Fruit fly (Drosophila melanogaster): ENCODE results near the gene AMPKalpha.
A peak's percentile ranks its signal among the peaks of the same experiment; 100 is the strongest.

The AMPKalpha gene

DNA sequence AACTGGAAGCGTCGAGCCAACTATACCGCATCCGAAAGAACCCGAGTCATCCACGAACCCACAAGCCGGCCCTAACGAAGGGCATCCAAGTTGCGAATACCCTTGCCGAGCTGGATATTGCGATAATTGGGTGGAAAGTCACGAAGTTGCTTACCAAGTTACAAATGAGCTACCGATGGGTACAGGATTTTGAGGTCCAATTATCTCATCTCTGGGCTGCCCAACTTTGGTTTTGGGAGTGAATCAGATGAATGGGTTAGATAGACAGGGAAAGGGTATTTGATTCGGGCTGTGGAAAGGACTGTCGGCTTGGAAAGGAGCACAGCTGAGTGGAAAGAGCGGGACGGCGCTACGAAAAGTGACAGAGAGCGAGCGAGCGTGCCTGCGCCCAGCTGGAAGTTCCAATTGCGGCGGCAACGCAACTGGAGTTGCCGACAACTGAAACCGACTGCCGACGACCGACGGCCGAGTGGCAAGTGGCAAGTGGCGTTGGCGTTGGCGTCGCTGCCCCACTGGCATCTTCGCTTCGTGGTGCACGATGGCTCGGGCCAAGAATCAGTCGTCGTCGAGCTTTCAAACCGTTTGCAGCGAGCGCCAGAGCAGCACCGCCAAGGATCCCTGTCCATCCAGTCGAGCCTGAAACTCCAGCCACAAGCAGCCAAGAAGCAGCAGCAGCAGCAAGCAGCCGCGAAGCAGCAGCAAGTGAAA lies 36.0 kb downstream of the AMPKalpha start (continued):
- no peak for TF ChIP-seq CG7786 (GFP tag; optimal IDR thresholded peaks at IDR 0.05)
- no peak for TF ChIP-seq Ada2b (GFP tag; IDR thresholded peaks at IDR 0.05)
- TF ChIP-seq tio (GFP tag; optimal IDR thresholded peaks at IDR 0.05): no peak
- no peak for TF ChIP-seq CG15514 (GFP tag; optimal IDR thresholded peaks at IDR 0.05)
- no peak for TF ChIP-seq Vsx1 (GFP tag; optimal IDR thresholded peaks at IDR 0.05)
- TF ChIP-seq CG14667 (GFP tag; IDR thresholded peaks at IDR 0.05): no peak
- TF ChIP-seq jigr1 (GFP tag; IDR thresholded peaks at IDR 0.05): no peak
- peak; percentile 63 for TF ChIP-seq CG13894 (tag; optimal IDR thresholded peaks at IDR 0.05)
- TF ChIP-seq org-1 (GFP tag; optimal IDR thresholded peaks at IDR 0.05): no peak
- TF ChIP-seq CTCF (GFP tag; optimal IDR thresholded peaks at IDR 0.05): no peak
- TF ChIP-seq so (GFP tag; IDR thresholded peaks at IDR 0.05): no peak
- no peak for TF ChIP-seq CG13775 (GFP tag; optimal IDR thresholded peaks at IDR 0.05)
- TF ChIP-seq fru (optimal IDR thresholded peaks at IDR 0.05): no peak
- TF ChIP-seq gem (tag; optimal IDR thresholded peaks at IDR 0.05): no peak
- no peak for TF ChIP-seq mam (GFP tag; optimal IDR thresholded peaks at IDR 0.05)
- no peak for TF ChIP-seq Ets97D (GFP tag; optimal IDR thresholded peaks at IDR 0.05)
- TF ChIP-seq Nf-YA (GFP tag; IDR thresholded peaks at IDR 0.05): no peak
- no peak for TF ChIP-seq CG10959 (GFP tag; IDR thresholded peaks at IDR 0.05)
- no peak for TF ChIP-seq sisA (GFP tag; IDR thresholded peaks at IDR 0.05)
- TF ChIP-seq unpg (GFP tag; optimal IDR thresholded peaks at IDR 0.05): no peak
- no peak for TF ChIP-seq HLHmδ (GFP tag; optimal IDR thresholded peaks at IDR 0.05)
- TF ChIP-seq CG13123 (GFP tag; optimal IDR thresholded peaks at IDR 0.05): no peak
- TF ChIP-seq mirr (GFP tag; optimal IDR thresholded peaks at IDR 0.05): no peak
- TF ChIP-seq lmd (GFP tag; IDR thresholded peaks at IDR 0.05): no peak
- TF ChIP-seq CG11696 (GFP tag; IDR thresholded peaks at IDR 0.05): no peak
- no peak for TF ChIP-seq cad (GFP tag; optimal IDR thresholded peaks at IDR 0.05)
- no peak for TF ChIP-seq seq (GFP tag; IDR thresholded peaks at IDR 0.05)
- TF ChIP-seq CG7372 (GFP tag; IDR thresholded peaks at IDR 0.05): no peak
- no peak for TF ChIP-seq CG17612 (GFP tag; IDR thresholded peaks at IDR 0.05)
- TF ChIP-seq HLH4C (GFP tag; IDR thresholded peaks at IDR 0.05; ENCODE audit: partially characterized antibody): no peak
- TF ChIP-seq CG18262 (tag; optimal IDR thresholded peaks at IDR 0.05): no peak
- TF ChIP-seq CG2712 (tag; optimal IDR thresholded peaks at IDR 0.05): no peak
- no peak for TF ChIP-seq Bdp1 (GFP tag; optimal IDR thresholded peaks at IDR 0.05)
- TF ChIP-seq YL-1 (GFP tag; optimal IDR thresholded peaks at IDR 0.05): no peak
- TF ChIP-seq Ets65A (GFP tag): peak; percentile 24
- no peak for TF ChIP-seq CG8089 (GFP tag; optimal IDR thresholded peaks at IDR 0.05)
- TF ChIP-seq Mes4 (GFP tag; optimal IDR thresholded peaks at IDR 0.05): no peak
- TF ChIP-seq CG7357 (GFP tag; IDR thresholded peaks at IDR 0.05): no peak
- no peak for TF ChIP-seq CG17361 (GFP tag; IDR thresholded peaks at IDR 0.05)
- no peak for TF ChIP-seq CG10274 (GFP tag; optimal IDR thresholded peaks at IDR 0.05)
- no peak for TF ChIP-seq CG17912 (GFP tag; optimal IDR thresholded peaks at IDR 0.05)
- TF ChIP-seq crol (GFP tag; IDR thresholded peaks at IDR 0.05): no peak
- no peak for TF ChIP-seq Opbp (GFP tag; IDR thresholded peaks at IDR 0.05; ENCODE audit: partially characterized antibody)
- TF ChIP-seq CG8359 (GFP tag; optimal IDR thresholded peaks at IDR 0.05; ENCODE audit: borderline replicate concordance): no peak
- TF ChIP-seq H2.0 (GFP tag; IDR thresholded peaks at IDR 0.05): no peak
- no peak for TF ChIP-seq zfh1 (GFP tag; IDR thresholded peaks at IDR 0.05)
- no peak for TF ChIP-seq zfh2 (GFP tag; optimal IDR thresholded peaks at IDR 0.05)
- TF ChIP-seq CG2678 (tag; optimal IDR thresholded peaks at IDR 0.05): peak; percentile 15
- TF ChIP-seq crp (GFP tag; optimal IDR thresholded peaks at IDR 0.05): peak in 1 of 2 experiments; percentile 28
- 0 out of 4 replicates have a peak, but pooled peaks have one; percentile 23 for TF ChIP-seq chinmo (GFP tag; IDR thresholded peaks at IDR 0.05; ENCODE audit: partially characterized antibody)
- no peak for TF ChIP-seq tna (GFP tag; IDR thresholded peaks at IDR 0.05; ENCODE audit: partially characterized antibody)

Measured in whole organism, embryonic.